Fruit fly (Drosophila melanogaster) whole organism, adult: ENCODE measurements around the gene CG34428.

ENCODE experiments used
- CG1620 ChIP-seq: fragments of 200-800 bp; sonication (Bioruptor generic); optimal IDR thresholded peaks from 2 replicates; lab custom pipeline; 2016; ENCODE audit warnings: missing biosample characterization, missing genetic modification characterization
- Clk ChIP-seq: fragments of 200-800 bp; sonication (Bioruptor generic); optimal IDR thresholded peaks from 2 replicates; lab custom pipeline; 2017; ENCODE audit warnings: missing biosample characterization, missing genetic modification characterization
- Hr96 ChIP-seq: fragments of 200-800 bp; sonication (Bioruptor generic); optimal IDR thresholded peaks from 2 replicates; lab custom pipeline; 2016; ENCODE audit warnings: missing biosample characterization, missing genetic modification characterization
- Mnt ChIP-seq: fragments of 200-800 bp; sonication (Bioruptor generic); optimal IDR thresholded peaks from 2 replicates; lab custom pipeline; 2016; ENCODE audit warnings: missing biosample characterization, mild to moderate bottlenecking, missing genetic modification characterization
- cnc ChIP-seq, 2 experiments: fragments of >200 bp; optimal IDR thresholded peaks; 2 replicates each; lab custom pipeline; 2017
- kay ChIP-seq: fragments of 200-800 bp; sonication (Bioruptor generic); peaks from one replicate; lab custom pipeline; 2016; ENCODE audit warnings: missing biosample characterization, missing genetic modification characterization, borderline replicate concordance
- ovo ChIP-seq: fragments of 200-800 bp; sonication (Bioruptor generic); optimal IDR thresholded peaks from 2 replicates; lab custom pipeline; 2016; ENCODE audit warnings: missing biosample characterization, missing genetic modification characterization
- pad ChIP-seq: fragments of 200-800 bp; sonication (Bioruptor generic); optimal IDR thresholded peaks from 3 replicates; lab custom pipeline; 2017; ENCODE audit warnings: missing biosample characterization, missing genetic modification characterization, mild to moderate bottlenecking, moderate library complexity, missing genetic modification reagents
- tj ChIP-seq: fragments of 200-800 bp; sonication (Bioruptor generic); optimal IDR thresholded peaks from 3 replicates; lab custom pipeline; 2017; ENCODE audit warnings: missing biosample characterization, mild to moderate bottlenecking, missing genetic modification characterization, moderate library complexity
- toe ChIP-seq: fragments of 200-800 bp; sonication (Bioruptor generic); optimal IDR thresholded peaks from 2 replicates; lab custom pipeline; 2016; ENCODE audit warnings: missing biosample characterization, missing genetic modification characterization

DNA sequence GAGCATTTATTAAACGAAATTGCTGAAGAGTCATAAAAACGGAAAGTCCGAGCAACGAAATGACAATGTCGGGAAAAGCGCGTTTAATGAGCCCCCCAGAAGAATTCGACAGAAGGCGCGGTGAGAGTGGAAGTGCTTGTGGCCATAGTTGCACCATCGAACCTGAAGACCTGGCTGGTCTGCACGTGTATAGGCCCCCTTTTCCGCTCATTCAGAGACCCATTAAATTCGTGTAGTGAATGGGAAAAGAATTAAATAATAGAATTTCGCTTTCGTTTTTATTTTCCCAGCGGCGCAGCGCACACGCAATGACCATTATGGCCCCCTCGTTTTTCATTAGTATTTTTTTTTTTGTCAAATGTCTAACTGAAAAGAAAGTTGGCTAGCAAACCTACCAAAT, 28.2 kb upstream of the CG34428 start:
- no peak for TF ChIP-seq pad (GFP tag; lab: Kevin White, UChicago)
- no peak for TF ChIP-seq CG1620 (GFP tag; lab: Kevin White, UChicago)
- TF ChIP-seq toe (GFP tag; lab: Kevin White, UChicago): no peak
- TF ChIP-seq Hr96: no peak
- TF ChIP-seq Clk (GFP tag; lab: Kevin White, UChicago): no peak
- no peak for TF ChIP-seq cnc (optimal IDR thresholded peaks at IDR 0.05; lab: Kevin White, UChicago)
- TF ChIP-seq Mnt: no peak
- no peak for TF ChIP-seq kay (GFP tag; lab: Kevin White, UChicago)
- TF ChIP-seq ovo (GFP tag; lab: Kevin White, UChicago): no peak
- no peak for TF ChIP-seq tj (GFP tag; lab: Kevin White, UChicago)
